Fruit fly (Drosophila melanogaster) whole organism, embryonic: ENCODE data around the gene CG9782.

Experiments used
- CG15514 ChIP-seq: fragments of 200-800 bp; sonication (Bioruptor generic); optimal IDR thresholded peaks from 3 replicates; lab custom pipeline; 2017; ENCODE audit warnings: missing biosample characterization, missing genetic modification characterization, mild to moderate bottlenecking, moderate library complexity, missing genetic modification reagents
- CG16813 ChIP-seq: fragments of 200-800 bp; sonication (Bioruptor generic); IDR thresholded peaks from 3 replicates; pipeline ENCODE4 v1.3.6; 2022; ENCODE audit warnings: missing biosample characterization, missing genetic modification characterization; ENCODE audit not compliant: partially characterized antibody
- Gsc ChIP-seq: fragments of 200-800 bp; sonication (Bioruptor generic); IDR thresholded peaks from 2 replicates; pipeline ENCODE4 v1.3.6; 2022; ENCODE audit warnings: missing biosample characterization, missing genetic modification characterization
- Lpt ChIP-seq: fragments of >200 bp; optimal IDR thresholded peaks from 2 replicates; lab custom pipeline; 2018; ENCODE audit warnings: missing biosample characterization, missing genetic modification characterization
- chif ChIP-seq, 2 experiments: fragments of 200-800 bp; sonication (Bioruptor generic); optimal IDR thresholded peaks; 3 replicates each; lab custom pipeline; 2016; ENCODE audit warnings: missing biosample characterization in 2 of 2, missing genetic modification characterization in 2 of 2
- insv ChIP-seq, 2 experiments: fragments of 200-800 bp; sonication (Bioruptor generic); optimal IDR thresholded peaks; 3 replicates each; lab custom pipeline; 2016 to 2018; ENCODE audit warnings: missing biosample characterization in 2 of 2, missing genetic modification characterization in 2 of 2
- lbe ChIP-seq: fragments of 200-800 bp; sonication (Bioruptor generic); optimal IDR thresholded peaks from 2 replicates; lab custom pipeline; 2016; ENCODE audit warnings: missing biosample characterization, mild to moderate bottlenecking, missing genetic modification characterization
- psq ChIP-seq: fragments of 200-800 bp; sonication (Bioruptor generic); optimal IDR thresholded peaks from 2 replicates; lab custom pipeline; 2017; ENCODE audit warnings: missing biosample characterization, missing genetic modification characterization
- pzg ChIP-seq: fragments of 200-800 bp; sonication (Bioruptor generic); optimal IDR thresholded peaks from 3 replicates; lab custom pipeline; 2018; ENCODE audit warnings: missing biosample characterization, mild to moderate bottlenecking, missing genetic modification characterization, moderate library complexity

DNA sequence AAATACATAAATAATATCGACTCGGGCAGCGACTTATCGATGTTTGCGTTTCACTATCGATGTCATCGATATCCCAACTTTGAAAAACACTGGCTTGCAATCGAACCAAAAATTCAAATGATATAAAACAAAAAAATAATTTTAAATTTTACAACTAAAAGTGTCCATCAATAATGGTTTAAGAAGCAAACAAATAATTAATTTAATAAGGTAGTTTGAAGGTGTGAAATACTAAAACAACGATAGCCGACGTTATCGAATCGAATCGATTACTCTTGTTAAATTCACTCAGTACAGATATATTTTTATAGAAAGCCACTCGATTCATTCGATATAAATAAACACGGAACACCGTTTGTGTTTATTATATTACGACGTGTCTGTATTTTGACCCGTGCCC is 28.0 kb downstream of the CG9782 start, which contains the start of the genes SMC3 and Ubc7:
- TF ChIP-seq Gsc (GFP tag; lab: Robert Waterston, UW) (no peak), pzg (GFP tag; lab: Kevin White, UChicago) (peak; percentile 28), psq (GFP tag; lab: Kevin White, UChicago) (no peak), Lpt (GFP tag; lab: Kevin White, UChicago) (no peak), lbe (peak; percentile 33), CG15514 (GFP tag; lab: Kevin White, UChicago) (peak; percentile 45), insv (GFP tag; optimal IDR thresholded peaks at IDR 0.05; lab: Kevin White, UChicago) (no peak), CG16813 (GFP tag; lab: Robert Waterston, UW) (peak; percentile 95), chif (GFP tag; optimal IDR thresholded peaks at IDR 0.05; lab: Kevin White, UChicago) (no peak)
